Worm (Caenorhabditis elegans): ENCODE measurements around the gene clc-11.

DNA sequence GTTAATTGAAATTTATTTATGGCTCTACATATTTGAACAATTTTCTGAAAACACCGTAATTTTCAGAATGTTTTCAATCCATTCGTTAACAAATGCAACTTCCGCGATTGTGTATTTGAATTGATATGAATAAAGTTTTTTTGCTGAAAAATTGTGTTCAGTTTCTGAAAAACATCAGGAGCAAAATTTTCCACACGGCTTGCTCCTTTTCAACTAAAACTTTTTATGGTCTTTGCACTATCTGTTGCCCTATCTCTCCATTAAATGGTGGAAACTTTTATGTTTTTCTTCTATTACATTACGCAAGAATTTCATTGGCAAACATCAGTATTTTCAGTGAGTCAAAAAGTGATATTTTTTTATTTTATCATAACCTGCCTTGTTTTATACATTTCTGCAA lies 9.4 kb upstream of the clc-11 start, which contains the start of gene F10A3.4:
- no peak for TF ChIP-seq him-1 (tag; optimal IDR thresholded peaks at IDR 0.05)
- TF ChIP-seq W03F9.2 (tag; optimal IDR thresholded peaks at IDR 0.05): no peak
- TF ChIP-seq dao-5 (tag; optimal IDR thresholded peaks at IDR 0.05): no peak
